Worm (Caenorhabditis elegans): ENCODE data around the gene fox-1.

Gene fox-1

ce11 chrX:2459793-2460192 is at the start of gene fox-1:
Gene fox-1, minus strand, starts transcription at chrX:2459893.
- TF ChIP-seq ceh-83 (GFP tag; optimal IDR thresholded peaks at IDR 0.05) (no peak), bed-3 (GFP tag; optimal IDR thresholded peaks at IDR 0.05) (no peak), ztf-11 (tag; optimal IDR thresholded peaks at IDR 0.05) (no peak), cnd-1 (tag; optimal IDR thresholded peaks at IDR 0.05) (no peak), lsy-2 (tag; optimal IDR thresholded peaks at IDR 0.05) (no peak), unc-39 (tag; optimal IDR thresholded peaks at IDR 0.05) (no peak), M03D4.4 (tag; optimal IDR thresholded peaks at IDR 0.05) (peak; percentile 1), lin-32 (GFP tag; optimal IDR thresholded peaks at IDR 0.05) (no peak), snpc-4 (tag; optimal IDR thresholded peaks at IDR 0.05) (no peak), zip-8 (tag; optimal IDR thresholded peaks at IDR 0.05) (no peak), blmp-1 (tag; optimal IDR thresholded peaks at IDR 0.05) (no peak), ceh-39 (tag; optimal IDR thresholded peaks at IDR 0.05) (no peak), mab-5 (tag; optimal IDR thresholded peaks at IDR 0.05) (no peak), nhr-237 (tag; optimal IDR thresholded peaks at IDR 0.05) (no peak), elt-1 (tag; optimal IDR thresholded peaks at IDR 0.05; ENCODE audit: borderline replicate concordance, insufficient read depth) (no peak), pha-4 (tag; optimal IDR thresholded peaks at IDR 0.05) (no peak), sptf-1 (tag; optimal IDR thresholded peaks at IDR 0.05) (peak; percentile 16)

DNA sequence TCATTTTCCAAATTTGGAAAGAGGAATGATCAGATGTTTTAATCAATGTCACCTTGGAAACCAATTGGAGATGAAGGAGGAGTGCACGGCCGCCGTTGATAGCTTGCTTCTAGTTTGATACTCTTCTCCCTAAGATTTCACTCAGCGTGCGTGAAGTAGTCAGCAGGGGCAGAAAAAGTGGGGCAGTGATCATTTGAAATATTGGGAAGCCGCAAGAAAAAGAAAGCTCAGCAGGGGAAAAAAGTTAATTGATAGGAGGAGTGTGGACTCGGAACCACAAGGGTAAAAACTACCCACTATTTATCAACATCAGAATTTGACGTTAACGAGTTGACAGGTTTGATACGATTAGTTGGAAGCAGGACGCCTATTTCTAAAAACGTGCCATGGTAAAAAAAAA is 48.8 kb upstream of the fox-1 start, which contains the start of gene K02E10.7:
Gene K02E10.7 (minus strand): TSS at position 101 of the 400 bp plus-strand sequence.
- no peak for TF ChIP-seq bed-3 (GFP tag; optimal IDR thresholded peaks at IDR 0.05)
- TF ChIP-seq unc-120 (tag; optimal IDR thresholded peaks at IDR 0.05; ENCODE audit: poor library complexity, severe bottlenecking) = no peak
- TF ChIP-seq ceh-39 (tag; optimal IDR thresholded peaks at IDR 0.05) = no peak
- TF ChIP-seq flh-1 (GFP tag; optimal IDR thresholded peaks at IDR 0.05) = no peak
- TF ChIP-seq mep-1 (tag; optimal IDR thresholded peaks at IDR 0.05) = no peak
- no peak for TF ChIP-seq hlh-1 (tag; optimal IDR thresholded peaks at IDR 0.05)
- TF ChIP-seq nhr-2 (tag; optimal IDR thresholded peaks at IDR 0.05) = no peak
- TF ChIP-seq zip-8 (tag; optimal IDR thresholded peaks at IDR 0.05) = no peak
- no peak for TF ChIP-seq ces-1 (GFP tag; optimal IDR thresholded peaks at IDR 0.05)
- TF ChIP-seq drap-1 (GFP tag; optimal IDR thresholded peaks at IDR 0.05) = no peak
- no peak for TF ChIP-seq ceh-43 (GFP tag; optimal IDR thresholded peaks at IDR 0.05)
- TF ChIP-seq elt-3 (tag; optimal IDR thresholded peaks at IDR 0.05) = no peak
- no peak for TF ChIP-seq sem-2 (GFP tag; optimal IDR thresholded peaks at IDR 0.05)
- TF ChIP-seq blmp-1 (tag; optimal IDR thresholded peaks at IDR 0.05) = no peak
- TF ChIP-seq cnd-1 (tag; optimal IDR thresholded peaks at IDR 0.05) = no peak
- no peak for TF ChIP-seq nhr-237 (tag; optimal IDR thresholded peaks at IDR 0.05)
- no peak for TF ChIP-seq pha-4 (tag; optimal IDR thresholded peaks at IDR 0.05)
- TF ChIP-seq ztf-11 (tag; optimal IDR thresholded peaks at IDR 0.05) = no peak

- no peak for TF ChIP-seq nhr-2 (tag; optimal IDR thresholded peaks at IDR 0.05)
- TF ChIP-seq unc-62 (GFP tag; optimal IDR thresholded peaks at IDR 0.05) = no peak
- TF ChIP-seq nhr-12 (tag; optimal IDR thresholded peaks at IDR 0.05) = no peak
- no peak for TF ChIP-seq pha-4 (tag; optimal IDR thresholded peaks at IDR 0.05)
- TF ChIP-seq unc-120 (tag; optimal IDR thresholded peaks at IDR 0.05; ENCODE audit: poor library complexity, severe bottlenecking) = no peak
- no peak for TF ChIP-seq elt-1 (tag; optimal IDR thresholded peaks at IDR 0.05; ENCODE audit: borderline replicate concordance, insufficient read depth)
- no peak for TF ChIP-seq nhr-28 (tag; optimal IDR thresholded peaks at IDR 0.05)
- TF ChIP-seq snpc-4 (tag; optimal IDR thresholded peaks at IDR 0.05) = no peak
- TF ChIP-seq mab-5 (tag; optimal IDR thresholded peaks at IDR 0.05) = no peak
- TF ChIP-seq lin-13 (tag; optimal IDR thresholded peaks at IDR 0.05) = no peak
- no peak for TF ChIP-seq nhr-76 (tag; optimal IDR thresholded peaks at IDR 0.05)
- TF ChIP-seq unc-39 (tag; optimal IDR thresholded peaks at IDR 0.05) = no peak
- TF ChIP-seq ceh-39 (tag; optimal IDR thresholded peaks at IDR 0.05) = no peak
- no peak for TF ChIP-seq ceh-43 (GFP tag; optimal IDR thresholded peaks at IDR 0.05)
Measured at ce11 chrX:2506738-2507137, 47.0 kb upstream of the fox-1 start.

DNA sequence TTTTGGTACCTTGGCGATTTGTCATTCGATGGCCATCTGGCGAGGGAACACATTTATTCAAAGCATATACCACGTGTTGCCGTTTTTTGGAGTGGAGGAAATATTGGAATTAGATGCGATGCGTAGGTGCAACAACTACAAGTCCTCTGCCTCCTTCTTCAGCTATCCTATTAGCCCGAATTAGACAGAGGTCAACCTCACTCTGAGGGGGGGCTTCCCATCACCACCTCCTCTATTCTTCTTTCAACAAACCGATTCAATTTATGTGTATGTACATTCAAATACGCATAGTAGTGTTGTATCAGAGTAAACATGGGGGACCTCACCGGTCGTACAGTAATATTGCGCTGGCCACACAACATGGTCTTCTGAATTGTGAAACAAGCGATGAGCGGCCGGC is 38.1 kb upstream of the fox-1 start:
- TF ChIP-seq snpc-4 (tag; optimal IDR thresholded peaks at IDR 0.05) = no peak
- TF ChIP-seq zip-8 (tag; optimal IDR thresholded peaks at IDR 0.05) = no peak
- TF ChIP-seq flh-1 (GFP tag; optimal IDR thresholded peaks at IDR 0.05) = no peak
- TF ChIP-seq ceh-83 (GFP tag; optimal IDR thresholded peaks at IDR 0.05) = peak; percentile 0
- TF ChIP-seq lin-13 (tag; optimal IDR thresholded peaks at IDR 0.05) = no peak
- no peak for TF ChIP-seq bed-3 (GFP tag; optimal IDR thresholded peaks at IDR 0.05)
- TF ChIP-seq mep-1 (tag; optimal IDR thresholded peaks at IDR 0.05) = no peak
- TF ChIP-seq tbx-8 (GFP tag; optimal IDR thresholded peaks at IDR 0.05) = no peak
- no peak for TF ChIP-seq ztf-11 (tag; optimal IDR thresholded peaks at IDR 0.05)
- TF ChIP-seq ces-1 (GFP tag; optimal IDR thresholded peaks at IDR 0.05) = peak; percentile 19
- TF ChIP-seq elt-3 (tag; optimal IDR thresholded peaks at IDR 0.05) = no peak
- no peak for TF ChIP-seq lsy-2 (tag; optimal IDR thresholded peaks at IDR 0.05)
- no peak for TF ChIP-seq unc-39 (tag; optimal IDR thresholded peaks at IDR 0.05)
- no peak for TF ChIP-seq unc-120 (tag; optimal IDR thresholded peaks at IDR 0.05; ENCODE audit: poor library complexity, severe bottlenecking)
- TF ChIP-seq ham-2 (GFP tag; optimal IDR thresholded peaks at IDR 0.05) = peak; percentile 52
- TF ChIP-seq pha-4 (tag; optimal IDR thresholded peaks at IDR 0.05) = peak; percentile 53
- no peak for TF ChIP-seq sptf-1 (tag; optimal IDR thresholded peaks at IDR 0.05)
- TF ChIP-seq M03D4.4 (tag; optimal IDR thresholded peaks at IDR 0.05) = no peak
- no peak for TF ChIP-seq nhr-237 (tag; optimal IDR thresholded peaks at IDR 0.05)
- no peak for TF ChIP-seq drap-1 (GFP tag; optimal IDR thresholded peaks at IDR 0.05)
- TF ChIP-seq ceh-43 (GFP tag; optimal IDR thresholded peaks at IDR 0.05) = no peak
- no peak for TF ChIP-seq cnd-1 (tag; optimal IDR thresholded peaks at IDR 0.05)
- no peak for TF ChIP-seq mab-5 (tag; optimal IDR thresholded peaks at IDR 0.05)
- no peak for TF ChIP-seq unc-62 (GFP tag; optimal IDR thresholded peaks at IDR 0.05)
- no peak for TF ChIP-seq nhr-76 (tag; optimal IDR thresholded peaks at IDR 0.05)
- peak; percentile 18 for TF ChIP-seq nhr-2 (tag; optimal IDR thresholded peaks at IDR 0.05)
